Worm (Caenorhabditis elegans) whole organism, L2 larva: Measurements from ENCODE around the gene F21A3.4.

Source experiments
- C34F6.9 ChIP-seq: fragments of 150-350 bp; optimal IDR thresholded peaks from 2 replicates; lab custom pipeline; 2014; ENCODE audit warnings: missing biosample characterization, missing genetic modification characterization
- F13H6.1 ChIP-seq: sonication (generic microtip); optimal IDR thresholded peaks from 2 replicates; lab custom pipeline; 2016; ENCODE audit warnings: missing genetic modification characterization, missing compliant biosample characterization
- R02D3.7 ChIP-seq: fragments of 150-350 bp; optimal IDR thresholded peaks from 2 replicates; lab custom pipeline; 2014; ENCODE audit warnings: missing biosample characterization, missing genetic modification characterization
- Y55F3AM.14 ChIP-seq: fragments of 200-800 bp; sonication (Bioruptor generic); optimal IDR thresholded peaks from 2 replicates; lab custom pipeline; 2018; ENCODE audit warnings: mild to moderate bottlenecking, missing genetic modification characterization, missing compliant biosample characterization
- ZK546.5 ChIP-seq: sonication (generic microtip); optimal IDR thresholded peaks from 2 replicates; lab custom pipeline; 2017; ENCODE audit warnings: missing biosample characterization, missing genetic modification characterization
- alr-1 ChIP-seq: fragments of 150-350 bp; optimal IDR thresholded peaks from 2 replicates; lab custom pipeline; 2014; ENCODE audit warnings: missing biosample characterization, missing genetic modification characterization
- aly-2 ChIP-seq: fragments of 150-350 bp; optimal IDR thresholded peaks from 2 replicates; lab custom pipeline; 2014; ENCODE audit warnings: missing biosample characterization, missing genetic modification characterization
- ama-1 ChIP-seq: fragments of 150-350 bp; optimal IDR thresholded peaks from 2 replicates; lab custom pipeline; 2018; ENCODE audit warnings: inconsistent platforms
- blmp-1 ChIP-seq: sonication (generic microtip); optimal IDR thresholded peaks from 2 replicates; lab custom pipeline; 2017; ENCODE audit warnings: missing genetic modification characterization, mild to moderate bottlenecking, missing compliant biosample characterization, antibody characterized with exemption, moderate library complexity; ENCODE audit not compliant: insufficient read depth
- ceh-16 ChIP-seq: fragments of 150-350 bp; optimal IDR thresholded peaks from 2 replicates; lab custom pipeline; 2014; ENCODE audit warnings: missing biosample characterization, missing genetic modification characterization
- ceh-82 ChIP-seq: fragments of 150-350 bp; optimal IDR thresholded peaks from 2 replicates; lab custom pipeline; 2014; ENCODE audit warnings: missing biosample characterization, missing genetic modification characterization
- crh-2 ChIP-seq: sonication (generic microtip); optimal IDR thresholded peaks from 2 replicates; lab custom pipeline; 2017; ENCODE audit warnings: missing biosample characterization, missing genetic modification characterization
- dmd-4 ChIP-seq: sonication (generic microtip); optimal IDR thresholded peaks from 2 replicates; lab custom pipeline; 2017; ENCODE audit warnings: missing biosample characterization, missing genetic modification characterization
- egl-27 ChIP-seq: sonication (generic microtip); optimal IDR thresholded peaks from 3 replicates; lab custom pipeline; 2017; ENCODE audit warnings: missing biosample characterization, missing genetic modification reagents, missing genetic modification characterization
- elt-1 ChIP-seq: fragments of 150-350 bp; optimal IDR thresholded peaks from 2 replicates; lab custom pipeline; 2014; ENCODE audit warnings: missing biosample characterization, missing genetic modification characterization
- elt-3 ChIP-seq: sonication (generic microtip); optimal IDR thresholded peaks from 2 replicates; lab custom pipeline; 2017; ENCODE audit warnings: missing biosample characterization, missing genetic modification characterization
- fos-1 ChIP-seq: fragments of 150-350 bp; optimal IDR thresholded peaks from 2 replicates; lab custom pipeline; 2014; ENCODE audit warnings: missing biosample characterization, missing genetic modification characterization
- gmeb-1 ChIP-seq: fragments of 150-350 bp; optimal IDR thresholded peaks from 2 replicates; lab custom pipeline; 2014; ENCODE audit warnings: missing biosample characterization, missing genetic modification characterization
- lin-11 ChIP-seq: fragments of 150-350 bp; sonication (generic microtip); optimal IDR thresholded peaks from 2 replicates; lab custom pipeline; 2014; ENCODE audit warnings: missing biosample characterization, missing genetic modification characterization, inconsistent platforms, mixed read lengths
- lin-13 ChIP-seq: fragments of 150-350 bp; optimal IDR thresholded peaks from 2 replicates; lab custom pipeline; 2014; ENCODE audit warnings: missing biosample characterization, missing genetic modification reagents, missing genetic modification characterization
- lin-39 ChIP-seq: fragments of 150-350 bp; optimal IDR thresholded peaks from 2 replicates; lab custom pipeline; 2014; ENCODE audit warnings: missing biosample characterization, missing genetic modification reagents, missing genetic modification characterization
- lsy-2 ChIP-seq, 2 experiments: fragments of 150-350 bp in 1 of 2; sonication (generic microtip) in 1 of 2; optimal IDR thresholded peaks; 2 replicates each; lab custom pipeline; 2014 to 2017; ENCODE audit warnings: missing biosample characterization in 2 of 2, missing genetic modification characterization in 2 of 2
- mab-5 ChIP-seq: fragments of 150-350 bp; optimal IDR thresholded peaks from 2 replicates; lab custom pipeline; 2014; ENCODE audit warnings: missing biosample characterization, missing genetic modification characterization
- mbf-1 ChIP-seq: sonication (generic microtip); optimal IDR thresholded peaks from 2 replicates; lab custom pipeline; 2017; ENCODE audit warnings: missing biosample characterization, missing genetic modification characterization
- mdl-1 ChIP-seq, 2 experiments: fragments of 150-350 bp in 1 of 2; sonication (generic microtip) in 1 of 2; optimal IDR thresholded peaks; 2 replicates each; lab custom pipeline; 2017; ENCODE audit warnings: missing biosample characterization in 2 of 2, missing genetic modification characterization in 2 of 2
- nhr-10 ChIP-seq: sonication (generic microtip); optimal IDR thresholded peaks from 2 replicates; lab custom pipeline; 2017; ENCODE audit warnings: missing biosample characterization, missing genetic modification characterization
- nhr-11 ChIP-seq: fragments of 150-350 bp; optimal IDR thresholded peaks from 2 replicates; lab custom pipeline; 2014; ENCODE audit warnings: missing biosample characterization, missing genetic modification characterization
- nhr-12 ChIP-seq: fragments of 150-350 bp; optimal IDR thresholded peaks from 2 replicates; lab custom pipeline; 2014; ENCODE audit warnings: missing biosample characterization, missing genetic modification characterization
- nhr-129 ChIP-seq: fragments of 150-350 bp; optimal IDR thresholded peaks from 2 replicates; lab custom pipeline; 2014; ENCODE audit warnings: missing biosample characterization, missing genetic modification characterization
- nhr-21 ChIP-seq: fragments of 150-350 bp; optimal IDR thresholded peaks from 2 replicates; lab custom pipeline; 2014; ENCODE audit warnings: missing biosample characterization, missing genetic modification characterization
- nhr-23 ChIP-seq: fragments of 150-350 bp; optimal IDR thresholded peaks from 2 replicates; lab custom pipeline; 2014; ENCODE audit warnings: missing biosample characterization, missing genetic modification reagents, missing genetic modification characterization
- nhr-237 ChIP-seq: fragments of 150-350 bp; optimal IDR thresholded peaks from 2 replicates; lab custom pipeline; 2014; ENCODE audit warnings: missing biosample characterization, missing genetic modification characterization
- nhr-25 ChIP-seq: fragments of 150-350 bp; sonication (generic microtip); optimal IDR thresholded peaks from 3 replicates; lab custom pipeline; 2014; ENCODE audit warnings: missing biosample characterization, missing genetic modification characterization
- nhr-6 ChIP-seq: fragments of 150-350 bp; optimal IDR thresholded peaks from 2 replicates; lab custom pipeline; 2014; ENCODE audit warnings: missing biosample characterization, missing genetic modification characterization
- nhr-77 ChIP-seq: fragments of 150-350 bp; optimal IDR thresholded peaks from 2 replicates; lab custom pipeline; 2014; ENCODE audit warnings: missing biosample characterization, missing genetic modification characterization
- peb-1 ChIP-seq: fragments of 150-350 bp; optimal IDR thresholded peaks from 2 replicates; lab custom pipeline; 2014; ENCODE audit warnings: missing biosample characterization, missing genetic modification characterization
- sem-4 ChIP-seq: fragments of 150-350 bp; optimal IDR thresholded peaks from 2 replicates; lab custom pipeline; 2014; ENCODE audit warnings: missing biosample characterization, missing genetic modification reagents, missing genetic modification characterization
- skn-1 ChIP-seq: sonication (generic microtip); optimal IDR thresholded peaks from 2 replicates; lab custom pipeline; 2017; ENCODE audit warnings: missing biosample characterization, missing genetic modification characterization
- sma-3 ChIP-seq: sonication (generic microtip); optimal IDR thresholded peaks from 2 replicates; lab custom pipeline; 2016; ENCODE audit warnings: missing genetic modification reagents, missing genetic modification characterization, missing compliant biosample characterization
- sma-9 ChIP-seq, 2 experiments: fragments of 150-350 bp in 1 of 2; sonication (generic microtip) in 1 of 2; optimal IDR thresholded peaks; 2 replicates each; lab custom pipeline; 2014 to 2016; ENCODE audit warnings: missing genetic modification characterization in 2 of 2, mild to moderate bottlenecking in 1 of 2, missing biosample characterization in 1 of 2, missing compliant biosample characterization in 1 of 2, missing genetic modification reagents in 1 of 2, moderate library complexity in 1 of 2
- snpc-4 ChIP-seq: fragments of 150-350 bp; optimal IDR thresholded peaks from 2 replicates; lab custom pipeline; 2014; ENCODE audit warnings: missing biosample characterization, missing genetic modification characterization
- unc-39 ChIP-seq: fragments of 150-350 bp; optimal IDR thresholded peaks from 2 replicates; lab custom pipeline; 2014; ENCODE audit warnings: missing biosample characterization, missing genetic modification characterization
- unc-55 ChIP-seq: fragments of 150-350 bp; sonication (generic microtip); optimal IDR thresholded peaks from 3 replicates; lab custom pipeline; 2014; ENCODE audit warnings: missing biosample characterization, missing genetic modification reagents, missing genetic modification characterization
- unc-62 ChIP-seq: fragments of 150-350 bp; optimal IDR thresholded peaks from 2 replicates; lab custom pipeline; 2014; ENCODE audit warnings: missing biosample characterization, missing genetic modification reagents, missing genetic modification characterization
- zag-1 ChIP-seq: fragments of 150-350 bp; optimal IDR thresholded peaks from 2 replicates; lab custom pipeline; 2014; ENCODE audit warnings: missing biosample characterization, missing genetic modification characterization
- ztf-1 ChIP-seq: fragments of 200-800 bp; sonication (Bioruptor generic); conservative IDR thresholded peaks from 2 replicates; pipeline ENCODE4 v1.3.6; 2022; ENCODE audit warnings: missing genetic modification characterization, missing compliant biosample characterization
- ztf-11 ChIP-seq: sonication (generic microtip); optimal IDR thresholded peaks from 2 replicates; lab custom pipeline; 2017; ENCODE audit warnings: missing biosample characterization, missing genetic modification characterization
- ztf-4 ChIP-seq: fragments of 150-350 bp; optimal IDR thresholded peaks from 2 replicates; lab custom pipeline; 2014; ENCODE audit warnings: missing biosample characterization, missing genetic modification characterization

Gene F21A3.4

ce11 chrV:15577395-15577896 lies 41.0 kb downstream of the F21A3.4 start, which contains the start of gene atx-3:
atx-3 (minus strand) TSS chrV:15577445.
- no peak for TF ChIP-seq ceh-16 (tag; lab: Kevin White, UChicago)
- no peak for TF ChIP-seq nhr-23 (tag; lab: Kevin White, UChicago)
- TF ChIP-seq nhr-25 (tag; lab: Kevin White, UChicago): peak; percentile 34
- TF ChIP-seq nhr-12 (tag; lab: Kevin White, UChicago): no peak
- no peak for TF ChIP-seq nhr-21 (tag; lab: Kevin White, UChicago)
- TF ChIP-seq, all 48 proteins: peak for 1

- TF ChIP-seq elt-1 (tag; lab: Kevin White, UChicago): no peak
- TF ChIP-seq lin-39 (tag; lab: Kevin White, UChicago): no peak
- no peak for TF ChIP-seq F13H6.1 (tag; lab: Kevin White, UChicago)
- no peak for TF ChIP-seq zag-1
- no peak for TF ChIP-seq nhr-25 (tag; lab: Kevin White, UChicago)
- no peak for TF ChIP-seq elt-3 (tag; lab: Kevin White, UChicago)
- no peak for TF ChIP-seq Y55F3AM.14 (GFP tag; lab: Kevin White, UChicago)
- TF ChIP-seq crh-2 (tag; lab: Kevin White, UChicago): peak; percentile 32
- no peak for TF ChIP-seq nhr-21 (tag; lab: Kevin White, UChicago)
- no peak for TF ChIP-seq alr-1 (tag; lab: Kevin White, UChicago)
- TF ChIP-seq lin-13 (GFP tag; lab: Kevin White, UChicago): peak; percentile 35
- TF ChIP-seq mbf-1 (tag; lab: Kevin White, UChicago): no peak
- no peak for TF ChIP-seq mdl-1 (tag; optimal IDR thresholded peaks at IDR 0.05; lab: Kevin White, UChicago)
- TF ChIP-seq ztf-4 (tag; lab: Kevin White, UChicago): no peak
- peak; percentile 66 for TF ChIP-seq nhr-129 (tag; lab: Kevin White, UChicago)
- no peak for TF ChIP-seq ceh-16 (tag; lab: Kevin White, UChicago)
- TF ChIP-seq nhr-11 (tag; lab: Kevin White, UChicago): no peak
- TF ChIP-seq ZK546.5: no peak
- TF ChIP-seq aly-2 (tag; lab: Kevin White, UChicago): no peak
- TF ChIP-seq lsy-2 (tag; optimal IDR thresholded peaks at IDR 0.05; lab: Kevin White, UChicago): peak in 1 of 2 experiments; percentile 74
- TF ChIP-seq C34F6.9 (tag; lab: Kevin White, UChicago): peak; percentile 55
- TF ChIP-seq fos-1 (tag; lab: Kevin White, UChicago): no peak
- TF ChIP-seq mab-5 (tag; lab: Kevin White, UChicago): no peak
- no peak for TF ChIP-seq dmd-4 (tag; lab: Kevin White, UChicago)
- no peak for TF ChIP-seq blmp-1 (tag; lab: Kevin White, UChicago)
- TF ChIP-seq nhr-237: no peak
- no peak for TF ChIP-seq nhr-10 (tag; lab: Kevin White, UChicago)
- no peak for TF ChIP-seq lin-11 (tag; lab: Kevin White, UChicago)
- TF ChIP-seq peb-1 (tag; lab: Kevin White, UChicago): no peak
- no peak for TF ChIP-seq ztf-11 (tag; lab: Kevin White, UChicago)
- TF ChIP-seq ama-1: no peak
- TF ChIP-seq unc-62 (GFP tag; lab: Kevin White, UChicago): no peak
- TF ChIP-seq nhr-6 (tag; lab: Kevin White, UChicago): no peak
- no peak for TF ChIP-seq unc-39 (tag; lab: Kevin White, UChicago)
- no peak for TF ChIP-seq skn-1 (tag; lab: Kevin White, UChicago)
- TF ChIP-seq R02D3.7 (tag; lab: Kevin White, UChicago): peak; percentile 87
- no peak for TF ChIP-seq ceh-82 (tag; lab: Kevin White, UChicago)
- TF ChIP-seq sma-3: peak; percentile 4
- TF ChIP-seq sem-4 (tag; lab: Kevin White, UChicago): no peak
- no peak for TF ChIP-seq nhr-23 (tag; lab: Kevin White, UChicago)
- peak; percentile 36 for TF ChIP-seq snpc-4
- peak; percentile 39 for TF ChIP-seq sma-9 (GFP tag; optimal IDR thresholded peaks at IDR 0.05; lab: Kevin White, UChicago)
- no peak for TF ChIP-seq sma-9 (tag; optimal IDR thresholded peaks at IDR 0.05; lab: Kevin White, UChicago)
- TF ChIP-seq unc-55: peak; percentile 62
- no peak for TF ChIP-seq nhr-12 (tag; lab: Kevin White, UChicago)
- TF ChIP-seq gmeb-1 (tag; lab: Kevin White, UChicago): peak; percentile 90
- TF ChIP-seq nhr-77 (tag; lab: Kevin White, UChicago): no peak
- no peak for TF ChIP-seq egl-27 (tag; lab: Kevin White, UChicago)
- TF ChIP-seq ztf-1 (GFP tag; lab: Robert Waterston, UW): no peak
Measured at ce11 chrV:15578386-15578785, 42.0 kb downstream of the F21A3.4 start, which contains the start of gene F28F8.9. F28F8.9 (minus strand) TSS chrV:15578673.
